Worm (Caenorhabditis elegans): Measurements from ENCODE around the gene C52E4.12.

DNA sequence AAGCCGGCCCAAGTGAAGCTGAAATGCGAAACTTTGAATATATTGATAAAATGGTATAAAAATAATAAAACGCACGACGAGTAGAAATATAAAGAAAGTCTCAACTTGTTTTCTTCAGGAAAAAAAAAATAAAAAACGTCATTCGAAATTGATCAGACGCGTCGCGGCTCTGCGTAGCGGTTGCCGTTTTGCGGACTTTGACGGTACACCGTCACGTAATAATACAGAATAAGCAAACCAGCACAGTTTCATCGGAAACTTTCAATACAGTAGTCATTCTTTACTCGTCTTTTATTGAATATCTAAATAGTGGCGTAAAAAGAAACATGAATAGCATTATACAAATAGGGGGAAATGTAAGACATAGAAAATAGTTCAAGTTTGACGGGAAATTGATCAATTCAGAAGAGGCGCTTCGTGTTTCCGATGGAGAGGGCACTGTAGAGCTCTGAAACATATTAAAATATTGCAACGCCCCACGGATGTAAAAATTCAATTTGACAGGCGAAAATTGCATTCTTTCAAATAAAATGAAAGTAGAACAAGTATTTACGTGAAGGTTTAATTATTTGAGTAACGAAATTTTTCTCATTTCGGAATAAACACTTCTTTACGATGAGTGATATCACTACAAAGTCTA, 2.1 kb upstream of the C52E4.12 start, which contains the start of the genes cyl-1 and C52E4.7:
- no peak for TF ChIP-seq him-1 (tag; optimal IDR thresholded peaks at IDR 0.05)
- TF ChIP-seq dao-5 (tag; optimal IDR thresholded peaks at IDR 0.05), result no peak
- TF ChIP-seq W03F9.2 (tag; optimal IDR thresholded peaks at IDR 0.05), result peak; percentile 51
